Worm (Caenorhabditis elegans) whole organism, L4/young adult: ENCODE measurements around the gene R148.7.

ENCODE experiments used
- W03F9.2 ChIP-seq: fragments of 150-350 bp; optimal IDR thresholded peaks from 2 replicates; lab custom pipeline; 2014; ENCODE audit warnings: missing biosample characterization, missing genetic modification characterization
- dao-5 ChIP-seq: sonication (generic microtip); optimal IDR thresholded peaks from 2 replicates; lab custom pipeline; 2016; ENCODE audit warnings: missing genotype, missing genetic modification characterization, moderate library complexity, missing compliant biosample characterization
- him-1 ChIP-seq: sonication (generic microtip); optimal IDR thresholded peaks from 2 replicates; lab custom pipeline; 2016; ENCODE audit warnings: missing genotype, missing genetic modification reagents, missing genetic modification characterization, missing compliant biosample characterization

The R148.7 gene

DNA sequence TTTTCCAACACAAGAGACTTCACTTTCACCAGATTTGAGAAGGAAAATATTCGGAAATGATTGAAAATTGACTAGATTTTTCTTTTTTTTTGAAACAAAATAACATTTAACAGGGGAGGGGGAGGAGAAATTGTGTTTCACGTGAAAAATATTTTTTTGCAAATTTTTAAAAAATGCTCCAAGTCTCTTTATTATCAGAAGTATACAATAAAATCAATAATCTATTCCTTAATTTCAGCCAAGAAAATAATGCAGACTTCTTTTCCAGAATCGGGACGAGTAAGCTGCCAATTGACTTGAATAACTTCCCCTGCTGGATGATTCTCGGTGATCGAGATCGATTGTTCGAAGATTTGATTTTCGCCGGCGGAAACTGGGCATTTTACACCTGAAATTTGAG, at the start of gene R148.7:
R148.7 (minus strand) TSS at position 101 of the 400 bp plus-strand sequence.
- no peak for TF ChIP-seq him-1 (tag; lab: Kevin White, UChicago)
- no peak for TF ChIP-seq dao-5 (tag; lab: Kevin White, UChicago)
- no peak for TF ChIP-seq W03F9.2 (tag; lab: Kevin White, UChicago)

DNA sequence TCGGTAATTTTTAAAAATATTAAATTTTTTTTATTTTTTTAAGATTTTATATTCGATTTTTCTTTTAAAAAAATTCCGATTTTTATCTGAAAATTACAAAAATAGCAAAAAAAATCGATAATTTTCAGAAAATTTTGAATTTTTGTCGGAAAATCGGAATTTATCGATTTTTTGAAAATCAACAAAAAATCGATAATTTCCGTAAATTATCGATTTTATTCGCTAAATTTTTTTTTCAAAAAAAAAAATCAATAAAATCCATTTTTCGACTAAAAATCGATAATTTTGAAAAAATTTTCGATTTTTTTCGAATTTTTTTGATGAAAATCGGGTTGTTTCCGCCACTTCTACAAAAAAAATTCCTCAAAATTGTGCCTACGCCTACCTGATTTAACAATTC, 44.2 kb upstream of the R148.7 start:
- TF ChIP-seq W03F9.2 (tag; lab: Kevin White, UChicago): no peak

DNA sequence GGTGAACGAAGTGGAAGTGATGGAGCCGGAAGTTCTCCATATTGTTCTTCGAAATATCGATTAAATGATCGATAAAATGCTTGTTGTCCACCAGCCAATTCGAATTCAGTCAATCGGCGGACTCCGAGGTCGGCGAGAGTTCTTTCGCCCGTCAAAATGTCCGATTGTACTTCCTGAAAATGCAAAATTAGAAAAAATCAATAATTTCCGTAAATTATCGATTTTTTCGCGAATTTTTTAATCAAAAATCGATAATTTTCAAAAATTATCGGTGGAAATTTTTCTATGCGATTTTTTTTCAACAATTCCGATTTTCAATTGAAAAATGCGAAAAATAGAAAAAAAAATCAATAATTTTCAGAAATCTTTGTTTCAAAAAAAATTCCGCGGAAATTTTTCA, 43.7 kb upstream of the R148.7 start:
- no peak for TF ChIP-seq dao-5 (tag; lab: Kevin White, UChicago)
- no peak for TF ChIP-seq W03F9.2 (tag; lab: Kevin White, UChicago)

DNA sequence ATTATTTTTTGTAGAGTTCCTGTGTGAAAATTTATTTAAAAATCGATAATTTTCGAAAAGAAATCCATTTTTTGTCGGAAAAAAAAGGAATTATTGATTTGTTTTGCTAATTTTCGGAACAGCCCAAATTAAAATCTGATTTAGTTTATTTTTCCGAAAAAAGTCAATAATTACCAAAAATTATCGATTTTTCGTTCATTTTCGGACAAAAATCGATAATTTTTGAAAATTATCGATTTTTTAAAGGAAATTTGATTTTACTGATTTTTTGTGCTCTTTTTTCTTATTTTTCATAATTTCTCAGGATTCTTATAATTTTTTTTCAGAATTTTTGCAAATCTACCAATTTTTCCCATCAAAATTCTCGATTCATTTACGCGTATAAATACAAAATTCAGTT, 43.2 kb upstream of the R148.7 start:
- no peak for TF ChIP-seq him-1 (tag; lab: Kevin White, UChicago)
- no peak for TF ChIP-seq W03F9.2 (tag; lab: Kevin White, UChicago)
- TF ChIP-seq dao-5 (tag; lab: Kevin White, UChicago): no peak

DNA sequence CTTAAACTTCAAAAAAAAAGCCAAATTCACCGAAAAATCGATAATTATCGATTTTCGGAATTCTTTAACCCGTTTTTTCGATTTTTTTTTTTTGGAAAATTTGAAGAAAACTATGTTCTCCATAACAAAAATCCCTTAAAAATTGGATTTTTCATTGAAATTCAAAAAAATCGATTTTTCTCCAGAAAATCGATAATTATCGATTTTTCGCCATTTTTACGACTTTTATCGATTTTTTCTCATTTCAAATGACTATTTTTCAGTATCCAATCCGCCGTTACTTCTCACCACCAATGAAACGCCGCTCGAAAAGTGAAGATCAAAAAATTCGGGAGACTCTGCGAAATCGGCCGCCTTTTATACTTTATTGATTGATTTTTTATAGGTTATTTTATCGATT, 42.7 kb upstream of the R148.7 start:
- TF ChIP-seq him-1 (tag; lab: Kevin White, UChicago): no peak
- TF ChIP-seq W03F9.2 (tag; lab: Kevin White, UChicago): no peak
- TF ChIP-seq dao-5 (tag; lab: Kevin White, UChicago): no peak

DNA sequence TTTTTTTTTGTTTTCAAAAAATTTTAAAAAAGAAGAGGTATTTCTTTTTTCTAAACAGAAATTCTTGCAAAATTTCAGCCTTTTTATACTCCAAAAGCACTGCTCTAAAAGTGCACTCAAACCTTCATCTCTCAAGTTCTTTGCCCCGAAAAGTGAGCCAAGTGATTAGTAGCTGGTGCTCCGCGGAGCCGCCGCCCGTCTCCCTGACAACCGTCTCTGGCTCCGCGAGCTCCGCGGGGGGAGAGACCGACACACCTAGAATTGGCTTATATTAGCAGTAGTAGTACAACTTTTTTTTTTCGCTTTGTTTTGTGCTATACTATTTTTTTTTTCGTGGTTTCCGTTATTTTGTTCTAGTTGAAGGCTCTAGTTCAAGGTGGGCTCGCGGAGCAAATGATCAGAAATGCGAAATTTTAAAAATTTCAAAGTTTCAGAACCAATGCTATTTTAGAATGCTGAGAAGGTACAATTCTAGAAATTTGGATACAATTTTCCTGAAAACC, 34.5 kb upstream of the R148.7 start, which contains the start of gene Y53G8AL.1:
Y53G8AL.1 (plus strand) TSS at position 453 of the 503 bp plus-strand sequence.
- TF ChIP-seq W03F9.2 (tag; lab: Kevin White, UChicago) (no peak), him-1 (tag; lab: Kevin White, UChicago) (no peak), dao-5 (tag; lab: Kevin White, UChicago) (no peak)

DNA sequence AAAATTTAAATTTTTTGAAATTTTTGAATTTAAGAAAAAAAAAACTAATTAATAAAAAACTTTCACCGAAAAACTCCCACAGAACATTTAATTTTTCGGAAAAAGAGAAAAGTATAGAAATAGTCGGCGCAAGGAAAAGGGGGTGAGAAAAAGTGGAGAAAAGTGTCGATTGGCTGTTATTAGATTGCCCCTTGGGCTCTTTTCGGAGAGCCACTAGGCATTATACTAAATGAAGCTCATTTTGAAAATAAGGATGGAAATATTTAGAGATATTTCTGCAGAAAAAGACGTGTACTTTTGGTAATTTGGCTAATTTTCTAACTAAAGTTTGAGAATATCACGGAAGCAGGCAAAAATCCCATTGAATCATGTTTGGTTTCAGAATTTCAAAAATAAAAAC, 25.9 kb upstream of the R148.7 start:
- TF ChIP-seq him-1 (tag; lab: Kevin White, UChicago): no peak

DNA sequence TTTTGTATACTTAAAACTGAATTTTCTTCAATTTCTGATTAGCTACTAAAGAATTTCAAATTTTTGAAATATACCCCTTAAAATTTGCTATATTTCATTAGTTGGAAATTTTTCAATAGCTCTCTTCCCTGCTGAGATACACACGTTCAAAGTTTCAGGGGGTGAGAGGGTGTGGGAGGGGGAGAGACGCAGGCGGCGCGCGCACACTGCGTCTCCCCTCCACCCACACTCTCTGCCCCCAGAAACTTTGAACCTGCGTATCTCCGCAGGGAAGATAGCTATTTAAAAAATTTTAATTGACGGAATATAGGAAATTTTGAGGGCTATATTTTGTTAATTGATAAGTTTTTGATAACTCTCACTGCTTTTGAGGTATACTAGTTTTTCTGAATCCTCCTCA, 24.5 kb upstream of the R148.7 start:
- TF ChIP-seq W03F9.2 (tag; lab: Kevin White, UChicago) (no peak), him-1 (tag; lab: Kevin White, UChicago) (no peak)

DNA sequence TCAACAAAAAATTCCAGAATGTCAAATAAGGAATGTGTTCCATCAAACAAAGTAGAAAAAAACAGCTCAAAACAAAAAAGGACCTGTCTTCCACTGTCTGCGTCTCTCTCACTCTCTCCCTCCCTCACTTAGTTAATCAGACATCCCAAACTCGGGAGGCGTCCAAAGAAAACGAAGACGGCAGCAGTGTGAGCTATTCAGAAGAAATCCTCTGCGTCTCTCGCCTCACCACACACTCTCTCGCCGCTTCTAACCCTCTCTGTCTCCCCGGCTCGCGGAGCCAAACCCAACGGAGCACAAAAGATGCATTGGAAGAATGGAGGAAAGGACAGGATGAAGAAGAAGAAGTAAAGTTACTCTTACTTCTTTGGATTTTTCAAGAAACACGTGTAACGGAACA, 22.1 kb upstream of the R148.7 start:
- no peak for TF ChIP-seq him-1 (tag; lab: Kevin White, UChicago)

DNA sequence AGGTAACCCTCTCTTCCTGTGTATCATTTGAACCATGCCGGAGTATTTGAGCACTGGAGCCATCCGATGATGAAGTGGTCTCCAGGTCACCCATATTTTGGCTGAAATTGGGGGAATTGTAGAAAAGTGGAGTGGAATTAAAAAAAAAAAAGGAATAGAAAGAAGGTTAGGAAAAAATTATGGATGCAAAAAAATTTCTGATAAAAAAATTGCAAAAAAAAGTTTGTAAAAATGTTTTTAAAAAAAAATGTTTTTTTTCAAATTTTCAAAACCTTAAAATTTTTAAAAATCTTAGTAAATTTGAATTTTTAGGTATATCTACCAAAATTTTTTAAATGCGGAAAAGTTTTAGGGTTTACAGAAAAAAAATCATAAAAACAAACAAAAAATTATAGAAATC, 20.8 kb upstream of the R148.7 start, which contains the start of gene frm-8:
frm-8 (minus strand) TSS at position 101 of the 400 bp plus-strand sequence.
- TF ChIP-seq dao-5 (tag; lab: Kevin White, UChicago): no peak
- TF ChIP-seq him-1 (tag; lab: Kevin White, UChicago): no peak
- TF ChIP-seq W03F9.2 (tag; lab: Kevin White, UChicago): no peak

DNA sequence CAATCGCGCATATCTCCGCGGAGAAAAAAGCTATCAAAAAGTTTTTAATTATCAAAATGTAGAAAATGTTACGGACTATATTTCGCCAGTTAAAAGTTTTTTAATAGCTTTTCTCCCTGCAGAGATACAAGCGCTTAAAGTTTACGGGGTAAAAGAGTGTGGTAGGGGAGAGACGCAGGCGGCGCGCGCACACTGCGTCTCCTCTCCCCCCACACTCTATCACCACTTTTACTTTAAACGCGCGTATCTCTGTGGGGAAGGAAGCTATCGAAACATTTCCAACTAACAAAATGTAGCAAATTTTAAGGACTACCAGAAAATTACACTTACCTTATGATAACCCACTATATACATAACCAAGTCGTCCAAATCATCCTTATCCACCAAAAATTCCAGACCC, 5.4 kb upstream of the R148.7 start:
- no peak for TF ChIP-seq W03F9.2 (tag; lab: Kevin White, UChicago)
- no peak for TF ChIP-seq him-1 (tag; lab: Kevin White, UChicago)
- TF ChIP-seq dao-5 (tag; lab: Kevin White, UChicago): no peak

DNA sequence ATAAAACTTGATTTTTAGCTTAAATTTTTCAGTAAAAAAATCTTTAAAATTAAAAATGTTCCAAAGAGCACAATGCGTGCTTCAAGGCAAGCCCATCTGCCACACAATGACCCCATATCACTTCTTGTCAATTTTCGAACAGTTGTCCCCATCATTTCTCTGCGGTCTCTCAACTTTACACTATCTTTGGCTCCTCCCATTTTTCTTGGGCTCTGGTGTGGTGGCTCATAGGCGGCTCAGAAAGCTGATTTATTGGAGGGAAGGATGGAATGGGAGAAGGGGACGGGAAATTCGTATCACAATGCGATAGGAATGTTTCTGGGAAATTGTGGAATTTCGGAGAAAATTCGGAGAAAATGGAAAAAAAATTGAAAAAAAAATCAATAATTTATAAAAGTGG, 2.4 kb upstream of the R148.7 start:
- no peak for TF ChIP-seq dao-5 (tag; lab: Kevin White, UChicago)

DNA sequence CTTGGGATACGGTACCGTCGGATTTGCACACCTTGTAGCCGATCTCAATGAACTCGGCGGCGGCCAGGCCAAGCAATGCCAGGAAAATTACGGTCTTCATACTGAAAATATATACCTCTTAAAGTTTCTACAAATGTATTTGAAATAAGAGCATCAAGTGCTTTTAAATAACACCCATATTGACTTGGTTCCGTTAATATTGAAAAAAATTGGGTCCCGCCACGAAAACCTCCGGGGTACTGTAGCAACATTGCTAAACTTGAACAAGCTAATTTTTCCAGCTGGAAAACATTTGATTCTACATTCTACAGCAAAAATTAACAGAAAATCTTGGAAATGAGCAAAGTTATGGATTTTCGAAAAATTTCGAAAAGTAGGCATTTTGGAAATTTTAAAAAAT, 1.2 kb upstream of the R148.7 start, which contains the start of gene heh-1:
heh-1 (minus strand) TSS at position 101 of the 400 bp plus-strand sequence.
- no peak for TF ChIP-seq dao-5 (tag; lab: Kevin White, UChicago)
- no peak for TF ChIP-seq W03F9.2 (tag; lab: Kevin White, UChicago)
- no peak for TF ChIP-seq him-1 (tag; lab: Kevin White, UChicago)

DNA sequence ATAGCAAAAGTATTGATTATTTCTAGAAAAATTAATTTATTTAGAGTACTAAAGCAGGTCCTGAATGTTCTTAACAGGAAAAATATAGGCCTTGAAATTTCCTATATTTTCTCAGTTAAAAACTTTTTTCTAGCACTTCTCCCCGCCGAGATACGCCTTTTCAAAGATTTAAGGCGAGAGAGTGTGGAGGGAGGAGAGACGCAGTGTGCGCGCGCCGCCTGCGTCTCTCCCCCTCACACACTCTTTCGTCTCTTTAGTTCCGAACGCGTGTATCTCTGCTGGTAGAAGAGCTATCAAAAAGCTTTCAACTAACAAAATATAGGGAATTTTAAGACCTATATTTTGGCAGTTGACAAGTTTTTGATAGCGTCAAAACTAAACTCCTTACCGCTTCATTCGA, 303 bp downstream of the R148.7 start:
- TF ChIP-seq W03F9.2 (tag; lab: Kevin White, UChicago) (no peak), him-1 (tag; lab: Kevin White, UChicago) (no peak), dao-5 (tag; lab: Kevin White, UChicago) (no peak)

DNA sequence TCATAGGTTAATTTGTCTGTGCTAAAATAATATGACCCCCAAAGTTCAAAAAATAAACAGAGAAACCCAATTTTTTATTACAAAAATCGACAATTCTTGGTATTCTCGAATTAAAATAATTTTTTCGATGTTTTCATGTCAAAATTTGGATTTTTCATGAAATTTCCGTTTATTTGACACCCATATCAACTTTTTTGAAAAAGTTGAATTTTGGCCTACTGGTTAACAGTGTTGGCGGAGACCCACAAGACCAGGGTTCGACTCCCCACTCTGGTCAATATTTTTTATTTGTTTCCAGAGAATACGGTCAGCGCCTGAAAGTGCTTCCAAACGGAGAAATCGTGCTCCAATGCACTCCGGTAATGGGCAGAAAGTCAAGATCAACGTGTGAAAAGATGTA, 6.5 kb downstream of the R148.7 start:
- no peak for TF ChIP-seq him-1 (tag; lab: Kevin White, UChicago)
- no peak for TF ChIP-seq dao-5 (tag; lab: Kevin White, UChicago)
- no peak for TF ChIP-seq W03F9.2 (tag; lab: Kevin White, UChicago)
